Worm (Caenorhabditis elegans) whole organism, young adult: ENCODE data around the gene M05D6.1.
"Not testable (repeated sequence)": the region's sequence is repeated elsewhere in the genome, so short reads cannot be mapped to it uniquely, and the experiment has no call there.

ENCODE experiments used
- B0019.2 ChIP-seq: fragments of 200-800 bp; sonication (Bioruptor generic); conservative IDR thresholded peaks from 2 replicates; pipeline ENCODE4 v1.3.6; 2022; ENCODE audit warnings: missing genetic modification reagents, missing genetic modification characterization, missing compliant biosample characterization
- B0035.1 ChIP-seq: sonication (generic microtip); optimal IDR thresholded peaks from 2 replicates; lab custom pipeline; 2016; ENCODE audit warnings: missing genetic modification characterization, mild to moderate bottlenecking, missing compliant biosample characterization, missing genotype, missing genetic modification reagents
- B0336.3 ChIP-seq: fragments of 200-800 bp; sonication (Bioruptor generic); IDR thresholded peaks from 2 replicates; pipeline ENCODE4 v1.3.6; 2022; ENCODE audit warnings: missing genetic modification characterization, missing compliant biosample characterization
- D2030.7 ChIP-seq: fragments of 200-800 bp; sonication (Bioruptor generic); IDR thresholded peaks from 2 replicates; pipeline ENCODE4 v1.3.6; 2022; ENCODE audit warnings: missing genetic modification reagents, missing genetic modification characterization, missing compliant biosample characterization
- F10E7.11 ChIP-seq: sonication (generic microtip); optimal IDR thresholded peaks from 2 replicates; lab custom pipeline; 2017; ENCODE audit warnings: mild to moderate bottlenecking, missing genetic modification characterization, moderate library complexity, missing compliant biosample characterization
- F49E8.2 ChIP-seq: sonication (generic microtip); optimal IDR thresholded peaks from 3 replicates; lab custom pipeline; 2017; ENCODE audit warnings: missing genetic modification characterization, mild to moderate bottlenecking, missing compliant biosample characterization, antibody characterized with exemption, moderate library complexity; ENCODE audit not compliant: insufficient read depth
- F52B5.7 ChIP-seq: sonication (generic microtip); optimal IDR thresholded peaks from 2 replicates; lab custom pipeline; 2016; ENCODE audit warnings: mild to moderate bottlenecking, missing genetic modification characterization, missing compliant biosample characterization
- F55B11.4 ChIP-seq: sonication (generic microtip); optimal IDR thresholded peaks from 2 replicates; lab custom pipeline; 2016; ENCODE audit warnings: missing compliant biosample characterization, missing genetic modification characterization, borderline replicate concordance; ENCODE audit not compliant: insufficient read depth
- F57C9.4 ChIP-seq: sonication (generic microtip); optimal IDR thresholded peaks from 2 replicates; lab custom pipeline; 2017; ENCODE audit warnings: mild to moderate bottlenecking, missing genetic modification characterization, missing compliant biosample characterization
- Y53F4B.3 ChIP-seq: fragments of 200-800 bp; sonication (Bioruptor generic); IDR thresholded peaks from 2 replicates; pipeline ENCODE4 v1.3.6; 2022; ENCODE audit warnings: missing genetic modification reagents, missing genetic modification characterization, missing compliant biosample characterization
- Y67H2A.10 ChIP-seq: fragments of 200-800 bp; sonication (Bioruptor generic); conservative IDR thresholded peaks from 2 replicates; pipeline ENCODE4 v1.3.6; 2022; ENCODE audit warnings: missing genetic modification reagents, missing genetic modification characterization, missing compliant biosample characterization
- Y95B8A.8 ChIP-seq: fragments of 200-800 bp; sonication (Bioruptor generic); IDR thresholded peaks from 2 replicates; pipeline ENCODE4 v1.3.6; 2022; ENCODE audit warnings: missing genetic modification reagents, missing genetic modification characterization, missing compliant biosample characterization
- aptf-2 ChIP-seq: fragments of 200-800 bp; sonication (Bioruptor generic); conservative IDR thresholded peaks from 2 replicates; pipeline ENCODE4 v1.3.6; 2022; ENCODE audit warnings: missing genetic modification reagents, missing genetic modification characterization, missing compliant biosample characterization
- aptf-3 ChIP-seq: fragments of 200-800 bp; sonication (Bioruptor generic); IDR thresholded peaks from 2 replicates; pipeline ENCODE4 v1.3.6; 2022; ENCODE audit warnings: missing genetic modification characterization, missing compliant biosample characterization
- athp-1 ChIP-seq: sonication (generic microtip); optimal IDR thresholded peaks from 2 replicates; lab custom pipeline; 2017; ENCODE audit warnings: mild to moderate bottlenecking, missing genetic modification characterization, missing compliant biosample characterization
- bed-2 ChIP-seq: fragments of 200-800 bp; sonication (Bioruptor generic); IDR thresholded peaks from 2 replicates; pipeline ENCODE4 v1.3.6; 2022; ENCODE audit warnings: missing genetic modification reagents, missing genetic modification characterization, missing compliant biosample characterization
- cebp-1 ChIP-seq, 2 experiments: fragments of 200-800 bp in 1 of 2; sonication (Bioruptor generic) in 1 of 2; sonication (generic microtip) in 1 of 2; IDR thresholded peaks in 1 of 2; optimal IDR thresholded peaks in 1 of 2; 2 replicates each; pipeline versions ENCODE4 v1.3.6 to Lab custom; 2017 to 2022; ENCODE audit warnings: missing compliant biosample characterization in 2 of 2, missing genetic modification characterization in 2 of 2, mild to moderate bottlenecking in 1 of 2, missing genetic modification reagents in 1 of 2, moderate library complexity in 1 of 2
- cebp-2 ChIP-seq: fragments of 200-800 bp; sonication (Bioruptor generic); IDR thresholded peaks from 2 replicates; pipeline ENCODE4 v1.3.6; 2022; ENCODE audit warnings: missing genetic modification characterization, missing compliant biosample characterization
- ceh-100 ChIP-seq: fragments of 200-800 bp; sonication (Bioruptor generic); IDR thresholded peaks from 2 replicates; pipeline ENCODE4 v1.3.6; 2022; ENCODE audit warnings: missing genetic modification reagents, missing genetic modification characterization, missing compliant biosample characterization
- ceh-40 ChIP-seq: fragments of 200-800 bp; sonication (Bioruptor generic); IDR thresholded peaks from 2 replicates; pipeline ENCODE4 v1.3.6; 2022; ENCODE audit warnings: missing genetic modification characterization, missing compliant biosample characterization
- ceh-58 ChIP-seq: fragments of 200-800 bp; sonication (Bioruptor generic); IDR thresholded peaks from 2 replicates; pipeline ENCODE4 v1.3.6; 2022; ENCODE audit warnings: missing genetic modification characterization, missing compliant biosample characterization
- dox-1 ChIP-seq: fragments of 200-800 bp; sonication (Bioruptor generic); IDR thresholded peaks from 2 replicates; pipeline ENCODE4 v1.3.6; 2022; ENCODE audit warnings: missing genetic modification reagents, missing genetic modification characterization, missing compliant biosample characterization
- egl-18 ChIP-seq: fragments of 200-800 bp; sonication (Bioruptor generic); IDR thresholded peaks from 2 replicates; pipeline ENCODE4 v1.3.6; 2022; ENCODE audit warnings: missing genetic modification reagents, missing genetic modification characterization, missing compliant biosample characterization
- egrh-3 ChIP-seq: fragments of 200-800 bp; sonication (Bioruptor generic); IDR thresholded peaks from 2 replicates; pipeline ENCODE4 v1.3.6; 2022; ENCODE audit warnings: missing genetic modification reagents, missing genetic modification characterization, missing compliant biosample characterization
- fkh-3 ChIP-seq: sonication (generic microtip); optimal IDR thresholded peaks from 2 replicates; lab custom pipeline; 2016; ENCODE audit warnings: mild to moderate bottlenecking, missing genetic modification characterization, missing compliant biosample characterization
- hlh-12 ChIP-seq: sonication (generic microtip); optimal IDR thresholded peaks from 2 replicates; lab custom pipeline; 2016; ENCODE audit warnings: missing genetic modification characterization, missing compliant biosample characterization
- hsf-1 ChIP-seq: fragments of 200-800 bp; sonication (Bioruptor generic); IDR thresholded peaks from 2 replicates; pipeline ENCODE4 v1.3.6; 2022; ENCODE audit warnings: missing genetic modification reagents, missing genetic modification characterization, missing compliant biosample characterization
- lin-26 ChIP-seq: fragments of 200-800 bp; sonication (Bioruptor generic); IDR thresholded peaks from 2 replicates; pipeline ENCODE4 v1.3.6; 2022; ENCODE audit warnings: missing genetic modification reagents, missing genetic modification characterization, missing compliant biosample characterization
- lin-54 ChIP-seq: fragments of 200-800 bp; sonication (Bioruptor generic); optimal IDR thresholded peaks from 2 replicates; lab custom pipeline; 2018; ENCODE audit warnings: mild to moderate bottlenecking, missing genetic modification characterization, missing compliant biosample characterization
- madf-3 ChIP-seq: fragments of 200-800 bp; sonication (Bioruptor generic); IDR thresholded peaks from 2 replicates; pipeline ENCODE4 v1.3.6; 2022; ENCODE audit warnings: missing genetic modification reagents, missing genetic modification characterization, missing compliant biosample characterization
- madf-6 ChIP-seq: fragments of 200-800 bp; sonication (Bioruptor generic); IDR thresholded peaks from 2 replicates; pipeline ENCODE4 v1.3.6; 2022; ENCODE audit warnings: missing genetic modification reagents, missing genetic modification characterization, missing compliant biosample characterization
- mel-28 ChIP-seq: sonication (generic microtip); optimal IDR thresholded peaks from 2 replicates; lab custom pipeline; 2016; ENCODE audit warnings: borderline replicate concordance, mild to moderate bottlenecking, missing genetic modification characterization, missing compliant biosample characterization
- mes-4 ChIP-seq: sonication (generic microtip); optimal IDR thresholded peaks from 2 replicates; lab custom pipeline; 2016; ENCODE audit warnings: missing genotype, missing genetic modification characterization, missing compliant biosample characterization
- nfyb-1 ChIP-seq: fragments of 200-800 bp; sonication (Bioruptor generic); IDR thresholded peaks from 2 replicates; pipeline ENCODE4 v1.3.6; 2022; ENCODE audit warnings: missing genetic modification reagents, missing genetic modification characterization, missing compliant biosample characterization
- nhr-90 ChIP-seq: sonication (generic microtip); optimal IDR thresholded peaks from 2 replicates; lab custom pipeline; 2016; ENCODE audit warnings: missing genotype, mild to moderate bottlenecking, missing genetic modification characterization, missing compliant biosample characterization
- pbrm-1 ChIP-seq: fragments of 200-800 bp; sonication (Bioruptor generic); IDR thresholded peaks from 2 replicates; pipeline ENCODE4 v1.3.6; 2022; ENCODE audit warnings: missing genetic modification reagents, missing genetic modification characterization, missing compliant biosample characterization
- rcor-1 ChIP-seq: fragments of 200-800 bp; sonication (Bioruptor generic); IDR thresholded peaks from 2 replicates; pipeline ENCODE4 v1.3.6; 2022; ENCODE audit warnings: missing genetic modification reagents, missing genetic modification characterization, missing compliant biosample characterization
- rpc-1 ChIP-seq, 2 experiments: fragments of 150-350 bp in 1 of 2; sonication (generic microtip) in 1 of 2; optimal IDR thresholded peaks; 2 replicates each; lab custom pipeline; 2014 to 2018; ENCODE audit warnings: missing biosample characterization in 1 of 2, missing genetic modification characterization in 1 of 2, missing genetic modification reagents in 1 of 2, missing genotype in 1 of 2
- sdz-38 ChIP-seq: sonication (generic microtip); optimal IDR thresholded peaks from 2 replicates; lab custom pipeline; 2016; ENCODE audit warnings: missing genotype, missing genetic modification characterization, missing compliant biosample characterization
- snpc-1.1 ChIP-seq: sonication (generic microtip); optimal IDR thresholded peaks from 2 replicates; lab custom pipeline; 2017; ENCODE audit warnings: missing genetic modification characterization, mild to moderate bottlenecking, missing compliant biosample characterization, antibody characterized with exemption, moderate library complexity, missing genotype, missing genetic modification reagents; ENCODE audit not compliant: insufficient read depth
- snpc-1.3 ChIP-seq: sonication (generic microtip); optimal IDR thresholded peaks from 2 replicates; lab custom pipeline; 2017; ENCODE audit warnings: missing genetic modification characterization, mild to moderate bottlenecking, missing compliant biosample characterization, antibody characterized with exemption, moderate library complexity, missing genotype, missing genetic modification reagents; ENCODE audit not compliant: insufficient read depth
- ztf-26 ChIP-seq: sonication (generic microtip); optimal IDR thresholded peaks from 2 replicates; lab custom pipeline; 2017; ENCODE audit warnings: missing genetic modification characterization, missing compliant biosample characterization
- ztf-3 ChIP-seq: fragments of 200-800 bp; sonication (Bioruptor generic); optimal IDR thresholded peaks from 2 replicates; lab custom pipeline; 2018; ENCODE audit warnings: mild to moderate bottlenecking, missing genetic modification characterization, missing compliant biosample characterization

Gene M05D6.1

ce11 chrII:8464448-8464898 lies 10.7 kb downstream of the M05D6.1 start, which contains the start of gene fars-3 (continued):
- TF ChIP-seq F10E7.11 (no peak), lin-26 (0 out of 2 replicates have a peak, but pooled peaks have one; percentile 35), snpc-1.3 (tag; lab: Kevin White, UChicago) (no peak)

ce11 chrII:8459832-8460566 lies 15.2 kb downstream of the M05D6.1 start:
- peak; percentile 3 for TF ChIP-seq rpc-1 (optimal IDR thresholded peaks at IDR 0.05; lab: Kevin White, UChicago)
- TF ChIP-seq rpc-1 (tag; optimal IDR thresholded peaks at IDR 0.05; lab: Kevin White, UChicago): not testable (repeated sequence)
- TF ChIP-seq madf-3 (GFP tag; lab: Robert Waterston, UW): peak; percentile 68; the same call in 1 of the 2 replicates
- 0 out of 2 replicates have a peak, but pooled peaks have one; percentile 33 for TF ChIP-seq ceh-40
- peak; percentile 18; the same call in 1 of the 2 replicates for TF ChIP-seq rcor-1 (GFP tag; lab: Robert Waterston, UW)
- peak; percentile 97 for TF ChIP-seq hsf-1
- peak; percentile 27 for TF ChIP-seq madf-6 (GFP tag; lab: Robert Waterston, UW)
- peak; percentile 51 for TF ChIP-seq egrh-3 (GFP tag; lab: Robert Waterston, UW)
- peak; percentile 79; the same call in 1 of the 2 replicates for TF ChIP-seq aptf-3 (GFP tag; lab: Robert Waterston, UW)
- TF ChIP-seq dox-1 (GFP tag; lab: Robert Waterston, UW): peak; percentile 68

DNA sequence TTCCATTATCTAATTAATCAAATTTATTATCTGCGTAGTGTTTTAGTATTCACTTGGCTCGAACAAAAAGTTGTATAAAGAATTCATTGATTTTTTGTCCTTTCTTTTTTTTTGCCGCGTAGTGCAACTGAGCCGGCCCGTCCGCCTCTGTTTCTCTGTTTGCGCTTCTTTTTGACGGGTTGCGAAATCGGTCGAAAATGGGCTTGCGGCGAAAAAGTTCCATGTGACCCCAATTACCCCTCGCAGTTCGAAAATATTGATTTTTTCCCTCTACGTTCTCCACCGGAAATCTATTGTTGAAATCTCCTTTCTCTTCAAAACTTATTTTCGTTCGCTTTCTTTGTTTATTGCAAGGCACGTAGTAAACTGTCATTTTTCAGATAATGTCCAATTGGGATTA lies 17.8 kb downstream of the M05D6.1 start, which contains the start of gene zyg-9:
TSS of gene zyg-9 (plus strand) at position 381 of the 400 bp plus-strand sequence.
- TF ChIP-seq B0035.1 (tag; lab: Kevin White, UChicago) (no peak), egl-18 (GFP tag; lab: Robert Waterston, UW) (no peak), athp-1 (no peak), B0336.3 (GFP tag; lab: Robert Waterston, UW) (no peak), F52B5.7 (tag; lab: Kevin White, UChicago) (no peak), nhr-90 (no peak), D2030.7 (no peak), nfyb-1 (GFP tag; lab: Robert Waterston, UW) (peak; percentile 14; the same call in 1 of the 2 replicates), F55B11.4 (tag; lab: Kevin White, UChicago) (no peak), sdz-38 (tag; lab: Kevin White, UChicago) (no peak), mes-4 (tag; lab: Kevin White, UChicago) (no peak), Y95B8A.8 (GFP tag; lab: Robert Waterston, UW) (no peak), Y53F4B.3 (no peak), bed-2 (GFP tag; lab: Robert Waterston, UW) (no peak), dox-1 (GFP tag; lab: Robert Waterston, UW) (no peak), F57C9.4 (tag; lab: Kevin White, UChicago) (no peak), fkh-3 (no peak), Y67H2A.10 (peak; percentile 8; the same call in 1 of the 2 replicates), cebp-2 (GFP tag; lab: Robert Waterston, UW) (no peak), ceh-100 (GFP tag; lab: Robert Waterston, UW) (no peak), ztf-3 (GFP tag; lab: Kevin White, UChicago) (no peak), cebp-1 (GFP tag; IDR thresholded peaks at IDR 0.05; lab: Robert Waterston, UW) (peak; percentile 96), cebp-1 (tag; optimal IDR thresholded peaks at IDR 0.05; lab: Kevin White, UChicago) (peak; percentile 99), aptf-2 (GFP tag; lab: Robert Waterston, UW) (no peak), B0019.2 (GFP tag; lab: Robert Waterston, UW) (no peak), ceh-58 (GFP tag; lab: Robert Waterston, UW) (no peak), mel-28 (tag; lab: Kevin White, UChicago) (no peak), pbrm-1 (GFP tag; lab: Robert Waterston, UW) (0 out of 2 replicates have a peak, but pooled peaks have one; percentile 22), ztf-26 (tag; lab: Kevin White, UChicago) (no peak), snpc-1.1 (tag; lab: Kevin White, UChicago) (no peak), F49E8.2 (tag; lab: Kevin White, UChicago) (no peak), lin-54 (GFP tag; lab: Kevin White, UChicago) (peak; percentile 26), hlh-12 (tag; lab: Kevin White, UChicago) (no peak)
